Fruit fly (Drosophila melanogaster) whole organism, prepupa: ENCODE measurements around the gene CG10098.

ENCODE experiments used
- CG10669 ChIP-seq: fragments of 200-800 bp; sonication (Bioruptor generic); optimal IDR thresholded peaks from 3 replicates; lab custom pipeline; 2018; ENCODE audit warnings: missing biosample characterization, mild to moderate bottlenecking, missing genetic modification characterization, moderate library complexity
- CG11902 ChIP-seq: fragments of 200-800 bp; sonication (Bioruptor generic); optimal IDR thresholded peaks from 3 replicates; lab custom pipeline; 2016; ENCODE audit warnings: missing biosample characterization, missing genetic modification characterization
- CG1621 ChIP-seq: fragments of 200-800 bp; sonication (Bioruptor generic); optimal IDR thresholded peaks from 3 replicates; lab custom pipeline; 2018; ENCODE audit warnings: missing biosample characterization, mild to moderate bottlenecking, missing genetic modification characterization
- CG3032 ChIP-seq: fragments of 200-800 bp; optimal IDR thresholded peaks from 2 replicates; lab custom pipeline; 2019; ENCODE audit warnings: missing biosample characterization, mild to moderate bottlenecking, missing genetic modification characterization, moderate library complexity
- CG31627 ChIP-seq: fragments of 200-800 bp; sonication (Bioruptor generic); optimal IDR thresholded peaks from 3 replicates; lab custom pipeline; 2016; ENCODE audit warnings: missing biosample characterization, missing genetic modification characterization
- CG34406 ChIP-seq: fragments of 200-800 bp; sonication (Bioruptor generic); optimal IDR thresholded peaks from 3 replicates; lab custom pipeline; 2016; ENCODE audit warnings: missing biosample characterization, missing genetic modification characterization
- CG3919 ChIP-seq: fragments of 200-800 bp; sonication (Bioruptor generic); optimal IDR thresholded peaks from 3 replicates; lab custom pipeline; 2016; ENCODE audit warnings: missing biosample characterization, missing genetic modification characterization
- CG4318 ChIP-seq: fragments of 200-800 bp; sonication (Bioruptor generic); optimal IDR thresholded peaks from 3 replicates; lab custom pipeline; 2017; ENCODE audit warnings: missing biosample characterization, mild to moderate bottlenecking, missing genetic modification characterization
- CG6163 ChIP-seq: fragments of 200-800 bp; sonication (Bioruptor generic); IDR thresholded peaks from 3 replicates; pipeline ENCODE4 v1.3.6; 2022; ENCODE audit warnings: missing biosample characterization, missing genetic modification characterization
- CG6276 ChIP-seq: fragments of 200-800 bp; sonication (Bioruptor generic); optimal IDR thresholded peaks from 2 replicates; lab custom pipeline; 2017; ENCODE audit warnings: missing biosample characterization, mild to moderate bottlenecking, missing genetic modification characterization
- CG6792 ChIP-seq: fragments of 200-800 bp; sonication (Bioruptor generic); optimal IDR thresholded peaks from 3 replicates; lab custom pipeline; 2016; ENCODE audit warnings: missing biosample characterization, missing genetic modification characterization
- CG6808 ChIP-seq: fragments of 200-800 bp; sonication (Bioruptor generic); optimal IDR thresholded peaks from 3 replicates; lab custom pipeline; 2017; ENCODE audit warnings: missing biosample characterization, missing genetic modification characterization, mild to moderate bottlenecking, moderate library complexity, missing genetic modification reagents
- CG6854 ChIP-seq: fragments of 200-800 bp; sonication (Bioruptor generic); optimal IDR thresholded peaks from 2 replicates; lab custom pipeline; 2017; ENCODE audit warnings: missing biosample characterization, mild to moderate bottlenecking, missing genetic modification characterization
- CG7368 ChIP-seq: fragments of 200-800 bp; sonication (Bioruptor generic); optimal IDR thresholded peaks from 3 replicates; lab custom pipeline; 2016; ENCODE audit warnings: missing biosample characterization, missing genetic modification characterization
- CG8119 ChIP-seq: fragments of 200-800 bp; sonication (Bioruptor generic); IDR thresholded peaks from 3 replicates; pipeline ENCODE4 v1.3.6; 2022; ENCODE audit warnings: missing biosample characterization, missing genetic modification characterization
- CG8319 ChIP-seq: fragments of 200-800 bp; sonication (Bioruptor generic); optimal IDR thresholded peaks from 3 replicates; lab custom pipeline; 2016; ENCODE audit warnings: missing biosample characterization, missing genetic modification characterization
- CG8632 ChIP-seq: fragments of 200-800 bp; sonication (Bioruptor generic); optimal IDR thresholded peaks from 3 replicates; lab custom pipeline; 2016; ENCODE audit warnings: missing biosample characterization, missing genetic modification characterization
- Eip75B ChIP-seq: fragments of 200-800 bp; sonication (Bioruptor generic); optimal IDR thresholded peaks from 3 replicates; lab custom pipeline; 2016; ENCODE audit warnings: missing biosample characterization, missing genetic modification characterization
- Eip78C ChIP-seq: fragments of 200-800 bp; sonication (Bioruptor generic); peaks from one replicate; lab custom pipeline; 2016; ENCODE audit warnings: missing biosample characterization, missing genetic modification characterization
- Ets21C ChIP-seq: fragments of 200-800 bp; sonication (Bioruptor generic); optimal IDR thresholded peaks from 3 replicates; lab custom pipeline; 2016; ENCODE audit warnings: missing biosample characterization, missing genetic modification characterization
- Hr38 ChIP-seq: sonication (Bioruptor generic); optimal IDR thresholded peaks from 2 replicates; lab custom pipeline; 2016; ENCODE audit warnings: missing biosample characterization, missing genetic modification characterization
- Hr39 ChIP-seq: fragments of 200-800 bp; sonication (Bioruptor generic); optimal IDR thresholded peaks from 2 replicates; lab custom pipeline; 2016; ENCODE audit warnings: missing biosample characterization, missing genetic modification characterization
- Hr4 ChIP-seq: fragments of 200-800 bp; sonication (Bioruptor generic); optimal IDR thresholded peaks from 3 replicates; lab custom pipeline; 2016; ENCODE audit warnings: missing biosample characterization, missing genetic modification characterization
- Lpt ChIP-seq: fragments of 200-800 bp; sonication (Bioruptor generic); optimal IDR thresholded peaks from 3 replicates; lab custom pipeline; 2016; ENCODE audit warnings: missing biosample characterization, missing genetic modification characterization
- Met ChIP-seq: fragments of 200-800 bp; sonication (Bioruptor generic); optimal IDR thresholded peaks from 3 replicates; lab custom pipeline; 2016; ENCODE audit warnings: missing biosample characterization, missing genetic modification characterization
- OdsH ChIP-seq: fragments of 200-800 bp; sonication (Bioruptor generic); optimal IDR thresholded peaks from 3 replicates; lab custom pipeline; 2016; ENCODE audit warnings: missing biosample characterization, missing genetic modification characterization
- Sox102F ChIP-seq: fragments of 200-800 bp; sonication (Bioruptor generic); optimal IDR thresholded peaks from 2 replicates; lab custom pipeline; 2016; ENCODE audit warnings: missing biosample characterization, mild to moderate bottlenecking, missing genetic modification characterization
- Sox14 ChIP-seq: fragments of 200-800 bp; sonication (Bioruptor generic); optimal IDR thresholded peaks from 3 replicates; lab custom pipeline; 2016; ENCODE audit warnings: missing biosample characterization, missing genetic modification characterization
- Sox15 ChIP-seq: fragments of 200-800 bp; sonication (Bioruptor generic); optimal IDR thresholded peaks from 3 replicates; lab custom pipeline; 2016; ENCODE audit warnings: missing biosample characterization, missing genetic modification characterization
- achi ChIP-seq: fragments of 200-800 bp; sonication (Bioruptor generic); optimal IDR thresholded peaks from 3 replicates; lab custom pipeline; 2016; ENCODE audit warnings: missing biosample characterization, missing genetic modification characterization
- cyc ChIP-seq: fragments of 200-800 bp; sonication (Bioruptor generic); optimal IDR thresholded peaks from 3 replicates; lab custom pipeline; 2016; ENCODE audit warnings: missing biosample characterization, missing genetic modification characterization
- dac ChIP-seq: fragments of 200-800 bp; sonication (Bioruptor generic); optimal IDR thresholded peaks from 2 replicates; lab custom pipeline; 2017; ENCODE audit warnings: missing biosample characterization, mild to moderate bottlenecking, missing genetic modification characterization
- dsx ChIP-seq: fragments of 200-800 bp; optimal IDR thresholded peaks from 3 replicates; lab custom pipeline; 2019; ENCODE audit warnings: missing biosample characterization, mild to moderate bottlenecking, missing genetic modification characterization, moderate library complexity; ENCODE audit not compliant: poor library complexity, severe bottlenecking
- eg ChIP-seq: fragments of 200-800 bp; sonication (Bioruptor generic); IDR thresholded peaks from 3 replicates; pipeline ENCODE4 v1.3.6; 2022; ENCODE audit warnings: missing biosample characterization, missing genetic modification characterization
- esn ChIP-seq: fragments of 200-800 bp; sonication (Bioruptor generic); optimal IDR thresholded peaks from 2 replicates; lab custom pipeline; 2016; ENCODE audit warnings: missing biosample characterization, mild to moderate bottlenecking, missing genetic modification characterization, moderate library complexity
- fd85E ChIP-seq: fragments of 200-800 bp; sonication (Bioruptor generic); optimal IDR thresholded peaks from 3 replicates; lab custom pipeline; 2016; ENCODE audit warnings: missing biosample characterization, missing genetic modification characterization
- fkh ChIP-seq: fragments of 200-800 bp; sonication (Bioruptor generic); optimal IDR thresholded peaks from 3 replicates; lab custom pipeline; 2017; ENCODE audit warnings: missing biosample characterization, mild to moderate bottlenecking, missing genetic modification characterization, moderate library complexity
- lz ChIP-seq: fragments of 200-800 bp; sonication (Bioruptor generic); optimal IDR thresholded peaks from 3 replicates; lab custom pipeline; 2016; ENCODE audit warnings: missing biosample characterization, missing genetic modification characterization
- net ChIP-seq: fragments of 200-800 bp; sonication (Bioruptor generic); optimal IDR thresholded peaks from 3 replicates; lab custom pipeline; 2016; ENCODE audit warnings: missing biosample characterization, missing genetic modification characterization
- salr ChIP-seq, 2 experiments: fragments of 200-800 bp; sonication (Bioruptor generic); optimal IDR thresholded peaks; 3 replicates each; lab custom pipeline; 2016 to 2018; ENCODE audit warnings: missing biosample characterization in 2 of 2, missing genetic modification characterization in 2 of 2, mild to moderate bottlenecking in 1 of 2
- ss ChIP-seq, 2 experiments: fragments of 200-800 bp; sonication (Bioruptor generic); optimal IDR thresholded peaks; 2 replicates in 1 of 2; 3 replicates in 1 of 2; lab custom pipeline; 2017 to 2018; ENCODE audit warnings: mild to moderate bottlenecking in 2 of 2, missing biosample characterization in 2 of 2, missing genetic modification characterization in 2 of 2, moderate library complexity in 1 of 2
- svp ChIP-seq: fragments of 200-800 bp; sonication (Bioruptor generic); peaks from one replicate; lab custom pipeline; 2016; ENCODE audit warnings: missing biosample characterization, missing genetic modification characterization
- topi ChIP-seq: fragments of 200-800 bp; sonication (Bioruptor generic); optimal IDR thresholded peaks from 3 replicates; lab custom pipeline; 2016; ENCODE audit warnings: missing biosample characterization, missing genetic modification characterization

The CG10098 gene

DNA sequence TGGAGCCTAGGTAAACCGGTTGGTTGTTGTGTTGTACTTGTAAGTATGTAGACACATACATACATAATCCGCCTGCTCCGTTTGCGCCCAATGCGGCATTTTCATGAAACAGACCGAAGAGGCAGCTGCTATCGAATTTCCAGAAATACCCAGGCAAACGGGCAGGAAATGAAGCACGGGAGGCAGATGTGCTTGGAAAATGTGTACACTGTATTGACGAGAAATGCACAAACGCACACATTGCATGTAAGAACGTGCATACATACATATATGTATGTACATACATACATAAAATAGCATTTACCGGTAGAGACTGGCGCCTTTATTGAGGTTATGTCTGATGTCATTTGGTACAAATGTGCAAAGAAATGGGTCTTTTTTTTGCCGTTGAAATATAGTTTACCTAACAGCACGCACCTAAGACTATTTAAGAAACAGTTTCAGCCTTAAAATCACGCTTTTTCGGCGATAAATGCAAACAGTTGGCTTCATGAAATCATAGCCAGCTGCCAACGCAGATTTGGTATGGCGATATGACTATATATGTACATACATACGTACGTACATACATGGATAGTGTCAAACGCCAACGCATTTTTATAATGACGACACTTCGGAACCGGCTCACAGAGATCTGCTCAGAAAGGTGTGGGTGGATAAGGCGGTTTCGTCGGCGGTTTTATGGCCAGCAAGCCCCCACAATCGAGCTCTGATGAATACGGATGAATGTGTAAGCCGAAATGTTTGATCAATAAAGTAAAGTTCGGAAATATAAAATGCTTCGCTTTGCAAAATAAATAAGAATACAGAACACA, 34.6 kb upstream of the CG10098 start:
- peak; percentile 12 for TF ChIP-seq Met (GFP tag; lab: Kevin White, UChicago)
- peak in 1 of 2 experiments; percentile 13 for TF ChIP-seq ss (GFP tag; optimal IDR thresholded peaks at IDR 0.05; lab: Kevin White, UChicago)
- TF ChIP-seq achi (GFP tag; lab: Kevin White, UChicago): peak; percentile 2
- TF ChIP-seq net (GFP tag; lab: Kevin White, UChicago): no peak
- no peak for TF ChIP-seq CG31627 (GFP tag; lab: Kevin White, UChicago)
- TF ChIP-seq svp (GFP tag; lab: Kevin White, UChicago): peak; percentile 11
- no peak for TF ChIP-seq CG6163 (GFP tag; lab: Robert Waterston, UW)
- no peak for TF ChIP-seq Ets21C (GFP tag; lab: Kevin White, UChicago)
- TF ChIP-seq dsx (GFP tag; lab: Kevin White, UChicago): peak; percentile 32
- TF ChIP-seq CG4318 (GFP tag; lab: Kevin White, UChicago): no peak
- TF ChIP-seq CG6808 (GFP tag; lab: Kevin White, UChicago): peak; percentile 35
- TF ChIP-seq fkh (GFP tag; lab: Kevin White, UChicago): peak; percentile 42
- TF ChIP-seq CG6854 (GFP tag; lab: Kevin White, UChicago): peak; percentile 2
- no peak for TF ChIP-seq Sox102F (GFP tag; lab: Kevin White, UChicago)
- TF ChIP-seq Lpt (GFP tag; lab: Kevin White, UChicago): peak; percentile 67
- TF ChIP-seq OdsH (GFP tag; lab: Kevin White, UChicago): no peak
- no peak for TF ChIP-seq Hr39
- no peak for TF ChIP-seq Hr38 (GFP tag; lab: Kevin White, UChicago)
- TF ChIP-seq Eip78C: peak; percentile 42

DNA sequence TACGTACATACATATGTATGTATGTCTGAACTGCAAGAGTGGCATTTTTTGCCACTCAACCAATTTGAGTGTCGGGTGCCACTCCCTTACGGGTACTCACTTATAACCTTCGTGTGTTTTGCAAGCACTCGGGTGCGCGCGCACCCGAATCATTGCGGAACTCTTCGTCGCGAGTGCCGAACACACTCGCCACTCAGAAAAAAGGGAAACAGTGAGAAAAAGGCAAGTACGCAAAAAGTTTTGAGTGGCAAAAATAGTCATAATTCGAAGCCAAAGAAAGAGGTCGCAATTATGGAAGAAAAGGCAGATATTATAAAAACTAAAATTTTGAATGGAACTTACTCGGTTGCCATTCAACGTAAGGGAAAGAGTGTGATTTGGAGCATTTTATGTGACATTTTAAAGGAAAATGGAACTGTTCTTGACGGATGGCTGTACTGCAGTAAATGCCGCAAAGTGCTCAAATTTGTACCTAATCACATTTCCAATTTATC, 34.0 kb upstream of the CG10098 start:
- no peak for TF ChIP-seq dac (GFP tag; lab: Kevin White, UChicago)
- no peak for TF ChIP-seq Sox15
- TF ChIP-seq net (GFP tag; lab: Kevin White, UChicago): no peak
- peak; percentile 26 for TF ChIP-seq Hr4
- no peak for TF ChIP-seq CG6276
- peak; percentile 28 for TF ChIP-seq Met (GFP tag; lab: Kevin White, UChicago)
- TF ChIP-seq CG8632: peak; percentile 8
- peak in 1 of 2 experiments; percentile 3 for TF ChIP-seq salr (GFP tag; optimal IDR thresholded peaks at IDR 0.05; lab: Kevin White, UChicago)
- no peak for TF ChIP-seq CG8319 (GFP tag; lab: Kevin White, UChicago)
- peak in 1 of 2 experiments; percentile 12 for TF ChIP-seq ss (GFP tag; optimal IDR thresholded peaks at IDR 0.05; lab: Kevin White, UChicago)
- no peak for TF ChIP-seq fd85E (GFP tag; lab: Kevin White, UChicago)
- no peak for TF ChIP-seq CG7368 (GFP tag; lab: Kevin White, UChicago)
- peak; percentile 35; the same call in 2 of the 3 replicates for TF ChIP-seq CG8119 (GFP tag; lab: Robert Waterston, UW)
- TF ChIP-seq CG3032: peak; percentile 4
- peak; percentile 33 for TF ChIP-seq CG3919 (GFP tag; lab: Kevin White, UChicago)
- TF ChIP-seq fkh (GFP tag; lab: Kevin White, UChicago): no peak
- TF ChIP-seq CG4318 (GFP tag; lab: Kevin White, UChicago): no peak
- peak; percentile 16 for TF ChIP-seq CG34406
- peak; percentile 1 for TF ChIP-seq lz
- peak; percentile 34; the same call in 1 of the 3 replicates for TF ChIP-seq eg (GFP tag; lab: Robert Waterston, UW)
- TF ChIP-seq CG6792 (GFP tag; lab: Kevin White, UChicago): no peak
- no peak for TF ChIP-seq cyc
- TF ChIP-seq dsx (GFP tag; lab: Kevin White, UChicago): no peak
- TF ChIP-seq CG11902 (GFP tag; lab: Kevin White, UChicago): no peak
- TF ChIP-seq CG10669: no peak
- no peak for TF ChIP-seq esn
- 0 out of 3 replicates have a peak, but pooled peaks have one; percentile 7 for TF ChIP-seq CG6163 (GFP tag; lab: Robert Waterston, UW)
- TF ChIP-seq svp (GFP tag; lab: Kevin White, UChicago): peak; percentile 52
- TF ChIP-seq Eip78C: peak; percentile 68
- no peak for TF ChIP-seq Sox102F (GFP tag; lab: Kevin White, UChicago)
- peak; percentile 6 for TF ChIP-seq Sox14 (GFP tag; lab: Kevin White, UChicago)
- no peak for TF ChIP-seq Eip75B
- peak; percentile 16 for TF ChIP-seq topi
- TF ChIP-seq CG31627 (GFP tag; lab: Kevin White, UChicago): no peak
- peak; percentile 13 for TF ChIP-seq CG1621 (tag; lab: Kevin White, UChicago)
- TF ChIP-seq, all 60 proteins: peak for 17
